Fruit fly (Drosophila melanogaster) whole organism, wandering third instar larva: ENCODE measurements around the gene Or85d.
A peak's percentile ranks its signal among the peaks of the same experiment; 100 is the strongest.

Experiments used
- Abd-B ChIP-seq: fragments of >200 bp; optimal IDR thresholded peaks from 2 replicates; lab custom pipeline; 2017; ENCODE audit warnings: missing biosample characterization, missing genetic modification characterization
- CG32264 ChIP-seq: fragments of 200-800 bp; sonication (Bioruptor generic); optimal IDR thresholded peaks from 2 replicates; lab custom pipeline; 2016; ENCODE audit warnings: missing biosample characterization, missing genetic modification characterization
- CG9705 ChIP-seq: fragments of 200-800 bp; sonication (Bioruptor generic); optimal IDR thresholded peaks from 2 replicates; lab custom pipeline; 2018; ENCODE audit warnings: missing biosample characterization, mild to moderate bottlenecking, missing genetic modification characterization
- Dfd ChIP-seq: fragments of >200 bp; optimal IDR thresholded peaks from 2 replicates; lab custom pipeline; 2017; ENCODE audit warnings: missing biosample characterization, missing genetic modification characterization
- Dif ChIP-seq: fragments of 200-275, 200-300 bp; sonication (Bioruptor generic); optimal IDR thresholded peaks from 2 replicates; lab custom pipeline; 2018; ENCODE audit warnings: missing biosample characterization, missing genetic modification characterization; ENCODE audit not compliant: partially characterized antibody
- GATAd ChIP-seq: sonication (Bioruptor generic); optimal IDR thresholded peaks from 2 replicates; lab custom pipeline; 2016; ENCODE audit warnings: missing biosample characterization, missing genetic modification characterization
- HLH106 ChIP-seq: fragments of 200-800 bp; optimal IDR thresholded peaks from 3 replicates; lab custom pipeline; 2019; ENCODE audit warnings: missing biosample characterization, mild to moderate bottlenecking, missing genetic modification characterization, moderate library complexity
- Hnf4 ChIP-seq: fragments of 200-800 bp; sonication (Bioruptor generic); optimal IDR thresholded peaks from 2 replicates; lab custom pipeline; 2016; ENCODE audit warnings: missing biosample characterization, mild to moderate bottlenecking, missing genetic modification characterization
- Hr78 ChIP-seq: fragments of >200 bp; optimal IDR thresholded peaks from 2 replicates; lab custom pipeline; 2017; ENCODE audit warnings: missing biosample characterization, missing genetic modification characterization
- Hr83 ChIP-seq: fragments of 200-300 bp; sonication (Bioruptor generic); optimal IDR thresholded peaks from 2 replicates; lab custom pipeline; 2016; ENCODE audit warnings: missing biosample characterization, mild to moderate bottlenecking, missing genetic modification characterization, moderate library complexity; ENCODE audit not compliant: poor library complexity, severe bottlenecking
- Jra ChIP-seq: sonication (Bioruptor generic); optimal IDR thresholded peaks from 2 replicates; lab custom pipeline; 2016; ENCODE audit warnings: missing biosample characterization, missing genetic modification characterization
- Mio ChIP-seq: sonication (Bioruptor generic); optimal IDR thresholded peaks from 2 replicates; lab custom pipeline; 2016; ENCODE audit warnings: missing biosample characterization, missing genetic modification characterization
- Myc ChIP-seq: fragments of >200 bp; optimal IDR thresholded peaks from 2 replicates; lab custom pipeline; 2017
- OdsH ChIP-seq: fragments of 200-800 bp; sonication (Bioruptor generic); optimal IDR thresholded peaks from 2 replicates; lab custom pipeline; 2016; ENCODE audit warnings: missing biosample characterization, mild to moderate bottlenecking, missing genetic modification characterization
- Rel ChIP-seq, 2 experiments: fragments of 200-800 bp; sonication (Bioruptor generic) in 1 of 2; optimal IDR thresholded peaks; 2 replicates in 1 of 2; 3 replicates in 1 of 2; lab custom pipeline; 2016 to 2019; ENCODE audit warnings: mild to moderate bottlenecking in 2 of 2, missing biosample characterization in 2 of 2, missing genetic modification characterization in 2 of 2, moderate library complexity in 1 of 2
- Sp1 ChIP-seq: fragments of 200-800 bp; sonication (Bioruptor generic); optimal IDR thresholded peaks from 3 replicates; lab custom pipeline; 2019; ENCODE audit warnings: missing biosample characterization, mild to moderate bottlenecking, missing genetic modification characterization, moderate library complexity
- Vsx2 ChIP-seq: fragments of 200-300, 225-300 bp; sonication (Bioruptor generic); optimal IDR thresholded peaks from 2 replicates; lab custom pipeline; 2018; ENCODE audit warnings: missing biosample characterization, missing genetic modification characterization; ENCODE audit not compliant: partially characterized antibody
- br ChIP-seq: fragments of 200-800 bp; sonication (Bioruptor generic); optimal IDR thresholded peaks from 2 replicates; lab custom pipeline; 2016; ENCODE audit warnings: missing biosample characterization, missing genetic modification characterization
- brk ChIP-seq: fragments of 200-800 bp; sonication (Bioruptor generic); optimal IDR thresholded peaks from 2 replicates; lab custom pipeline; 2016; ENCODE audit warnings: missing biosample characterization, mild to moderate bottlenecking, missing genetic modification characterization
- dl ChIP-seq, 2 experiments: fragments of 175-275, 200-275 bp in 1 of 2; fragments of 200-275 bp in 1 of 2; sonication (Bioruptor generic); optimal IDR thresholded peaks; lab custom pipeline; 2018; ENCODE audit warnings: mild to moderate bottlenecking in 2 of 2, missing biosample characterization in 2 of 2, missing genetic modification characterization in 2 of 2, moderate library complexity in 2 of 2; ENCODE audit not compliant: partially characterized antibody in 2 of 2, insufficient read depth in 1 of 2
- dsf ChIP-seq: sonication (Bioruptor generic); optimal IDR thresholded peaks from 2 replicates; lab custom pipeline; 2016; ENCODE audit warnings: missing biosample characterization, missing genetic modification characterization, borderline replicate concordance
- h ChIP-seq: fragments of 200-800 bp; sonication (Bioruptor generic); optimal IDR thresholded peaks from 3 replicates; lab custom pipeline; 2016; ENCODE audit warnings: missing biosample characterization, mild to moderate bottlenecking, missing genetic modification characterization
- jim ChIP-seq: fragments of 175-275, 200-325 bp; sonication (Bioruptor generic); optimal IDR thresholded peaks from 2 replicates; lab custom pipeline; 2016; ENCODE audit warnings: missing biosample characterization, mild to moderate bottlenecking, missing genetic modification characterization
- lola ChIP-seq: fragments of >200 bp; optimal IDR thresholded peaks from 2 replicates; lab custom pipeline; 2017; ENCODE audit warnings: missing biosample characterization, missing genetic modification characterization
- pan ChIP-seq: fragments of >200 bp; optimal IDR thresholded peaks from 2 replicates; lab custom pipeline; 2017
- psq ChIP-seq: fragments of 200-800 bp; sonication (Bioruptor generic); optimal IDR thresholded peaks from 3 replicates; lab custom pipeline; 2017; ENCODE audit warnings: missing biosample characterization, mild to moderate bottlenecking, missing genetic modification characterization, moderate library complexity
- rgr ChIP-seq: fragments of 200-800 bp; sonication (Bioruptor generic); optimal IDR thresholded peaks from 3 replicates; lab custom pipeline; 2016; ENCODE audit warnings: missing biosample characterization, mild to moderate bottlenecking, missing genetic modification characterization
- sv ChIP-seq: fragments of 200-800 bp; sonication (Bioruptor generic); optimal IDR thresholded peaks from 3 replicates; lab custom pipeline; 2016; ENCODE audit warnings: missing biosample characterization, missing genetic modification characterization
- tai ChIP-seq: sonication (Bioruptor generic); optimal IDR thresholded peaks from 2 replicates; lab custom pipeline; 2016; ENCODE audit warnings: missing biosample characterization, missing genetic modification characterization

Or85d gene

DNA sequence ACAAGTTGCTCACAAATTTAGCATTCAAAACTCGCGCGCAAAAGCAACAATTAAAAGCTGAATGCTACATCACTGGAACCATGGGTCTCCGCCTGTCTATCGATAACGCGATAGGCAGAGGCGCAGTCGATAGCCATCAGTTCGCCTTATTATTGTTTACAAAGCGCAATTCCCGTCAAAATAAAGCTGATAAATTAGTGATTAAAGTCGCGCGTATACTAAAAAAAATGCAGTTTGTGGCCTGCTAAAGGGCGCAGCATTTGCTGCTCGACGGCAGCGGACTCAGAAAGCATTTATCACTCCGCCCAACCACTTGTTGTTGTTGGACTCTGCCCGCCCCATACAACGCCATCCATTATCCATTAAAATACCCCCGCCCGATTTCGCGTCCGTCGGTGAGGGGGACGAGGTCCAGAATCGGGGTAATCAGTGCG, 34.6 kb upstream of the Or85d start, which contains the start of gene CG11737:
Gene CG11737, plus strand, starts transcription at position 117 of the 434 bp plus-strand sequence.
- TF ChIP-seq Hnf4: peak; percentile 47
- no peak for TF ChIP-seq Rel (GFP tag; optimal IDR thresholded peaks at IDR 0.05; lab: Kevin White, UChicago)
- peak; percentile 63 for TF ChIP-seq Rel (tag; optimal IDR thresholded peaks at IDR 0.05; lab: Kevin White, UChicago)
- peak; percentile 42 to 59 for TF ChIP-seq dl (GFP tag; optimal IDR thresholded peaks at IDR 0.05; lab: Kevin White, UChicago; ENCODE audit: insufficient read depth in 1 of 2, partially characterized antibody in 2 of 2)
- peak; percentile 77 for TF ChIP-seq Dif (GFP tag; lab: Kevin White, UChicago)
- no peak for TF ChIP-seq GATAd
- TF ChIP-seq Vsx2: peak; percentile 43
- TF ChIP-seq jim (GFP tag; lab: Kevin White, UChicago): no peak
- no peak for TF ChIP-seq sv
- TF ChIP-seq br (GFP tag; lab: Kevin White, UChicago): no peak

DNA sequence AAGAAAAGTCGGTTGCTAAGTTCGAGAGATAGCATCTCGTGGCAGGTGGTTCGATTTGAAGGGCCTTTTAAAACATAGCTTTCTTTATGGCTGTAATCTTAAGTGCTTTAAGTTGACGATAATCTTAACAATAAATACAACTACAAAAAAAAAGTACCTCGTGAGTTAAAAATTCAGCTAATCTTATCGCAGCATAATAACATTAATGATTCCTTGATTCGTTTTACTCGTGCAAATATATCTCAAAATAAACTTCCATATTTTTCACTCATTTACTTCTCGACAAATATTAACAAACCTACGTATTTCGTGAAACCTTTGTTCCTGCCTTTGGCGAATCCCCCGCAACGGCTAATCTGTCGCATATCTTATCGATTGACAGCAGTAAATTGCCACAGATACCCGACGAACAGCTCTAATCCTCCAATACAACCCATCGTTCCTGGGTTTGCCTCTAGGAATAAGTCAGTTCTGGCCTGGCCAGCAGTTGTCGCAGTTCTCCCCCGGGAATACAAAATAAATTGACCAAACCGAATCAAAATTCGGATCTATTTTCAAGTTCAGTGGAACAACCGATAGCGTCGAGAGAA, 33.7 kb upstream of the Or85d start:
- no peak for TF ChIP-seq psq (GFP tag; lab: Kevin White, UChicago)
- peak; percentile 48 for TF ChIP-seq Hnf4
- TF ChIP-seq tai (GFP tag; lab: Kevin White, UChicago): no peak
- TF ChIP-seq h (GFP tag; lab: Kevin White, UChicago): peak; percentile 7
- TF ChIP-seq Sp1: peak; percentile 9
- no peak for TF ChIP-seq Rel (GFP tag; optimal IDR thresholded peaks at IDR 0.05; lab: Kevin White, UChicago)
- TF ChIP-seq Rel (tag; optimal IDR thresholded peaks at IDR 0.05; lab: Kevin White, UChicago): peak; percentile 82
- no peak for TF ChIP-seq sv
- TF ChIP-seq HLH106 (tag; lab: Kevin White, UChicago): no peak
- no peak for TF ChIP-seq dsf (GFP tag; lab: Kevin White, UChicago)
- TF ChIP-seq br (GFP tag; lab: Kevin White, UChicago): peak; percentile 41
- TF ChIP-seq, all 38 proteins: peak for 5

DNA sequence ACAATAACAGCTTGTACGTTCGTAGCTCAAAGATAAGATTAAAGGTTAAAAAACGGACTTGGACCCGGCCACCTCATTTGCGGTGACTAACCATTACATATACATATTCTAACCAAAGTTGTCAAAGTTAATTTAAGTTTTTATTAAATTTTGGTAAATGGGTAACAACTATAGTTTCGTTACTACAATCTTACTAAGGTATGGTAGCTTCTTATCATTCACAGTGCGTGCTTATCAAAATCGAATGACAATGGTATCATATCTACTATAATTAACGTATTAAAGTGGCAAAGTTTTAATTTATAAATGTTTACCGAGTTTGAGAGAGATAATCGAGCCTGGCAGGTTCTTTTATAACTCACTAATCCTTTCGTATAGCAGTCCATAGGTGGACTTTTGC, 33.3 kb upstream of the Or85d start:
- no peak for TF ChIP-seq Dif (GFP tag; lab: Kevin White, UChicago)
- no peak for TF ChIP-seq CG32264 (GFP tag; lab: Kevin White, UChicago)
- no peak for TF ChIP-seq jim (GFP tag; lab: Kevin White, UChicago)
- no peak for TF ChIP-seq brk (GFP tag; lab: Kevin White, UChicago)
- no peak for TF ChIP-seq OdsH (GFP tag; lab: Kevin White, UChicago)
- no peak for TF ChIP-seq Hnf4
- no peak for TF ChIP-seq dsf (GFP tag; lab: Kevin White, UChicago)
- no peak for TF ChIP-seq dl (GFP tag; optimal IDR thresholded peaks at IDR 0.05; lab: Kevin White, UChicago; ENCODE audit: insufficient read depth in 1 of 2, partially characterized antibody in 2 of 2)
- no peak for TF ChIP-seq CG9705 (GFP tag; lab: Kevin White, UChicago)
- no peak for TF ChIP-seq HLH106 (tag; lab: Kevin White, UChicago)
- no peak for TF ChIP-seq Dfd (GFP tag; lab: Kevin White, UChicago)
- no peak for TF ChIP-seq sv
- TF ChIP-seq pan (lab: Kevin White, UChicago): no peak
- TF ChIP-seq Mio (GFP tag; lab: Kevin White, UChicago): no peak
- no peak for TF ChIP-seq br (GFP tag; lab: Kevin White, UChicago)
- no peak for TF ChIP-seq rgr (GFP tag; lab: Kevin White, UChicago)
- TF ChIP-seq, all 38 proteins: peak for 0

DNA sequence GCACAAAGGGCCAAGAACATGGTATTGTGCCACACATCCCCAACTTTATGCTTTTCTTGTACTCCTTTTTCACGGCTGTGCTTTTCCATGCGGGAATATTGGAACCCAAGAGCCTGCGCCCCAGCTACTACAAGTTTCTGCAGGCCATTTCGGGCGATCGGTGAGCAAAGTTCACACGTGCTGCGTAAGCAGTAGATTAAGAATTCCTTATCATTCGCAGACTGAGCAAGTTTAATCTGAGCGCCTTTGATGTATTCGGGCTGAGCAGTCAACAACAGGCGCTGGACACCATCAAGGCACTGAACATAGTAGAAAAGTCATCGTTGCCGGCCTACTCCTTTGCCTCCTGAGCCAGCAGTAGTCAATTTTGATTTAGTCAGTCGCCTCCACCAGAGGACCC, 31.6 kb upstream of the Or85d start:
- no peak for TF ChIP-seq Rel (GFP tag; optimal IDR thresholded peaks at IDR 0.05; lab: Kevin White, UChicago)
- no peak for TF ChIP-seq Rel (tag; optimal IDR thresholded peaks at IDR 0.05; lab: Kevin White, UChicago)
- no peak for TF ChIP-seq Hr78 (GFP tag; lab: Kevin White, UChicago)
- no peak for TF ChIP-seq GATAd
- TF ChIP-seq Abd-B (GFP tag; lab: Kevin White, UChicago): no peak
- TF ChIP-seq, all 38 proteins: peak for 0

DNA sequence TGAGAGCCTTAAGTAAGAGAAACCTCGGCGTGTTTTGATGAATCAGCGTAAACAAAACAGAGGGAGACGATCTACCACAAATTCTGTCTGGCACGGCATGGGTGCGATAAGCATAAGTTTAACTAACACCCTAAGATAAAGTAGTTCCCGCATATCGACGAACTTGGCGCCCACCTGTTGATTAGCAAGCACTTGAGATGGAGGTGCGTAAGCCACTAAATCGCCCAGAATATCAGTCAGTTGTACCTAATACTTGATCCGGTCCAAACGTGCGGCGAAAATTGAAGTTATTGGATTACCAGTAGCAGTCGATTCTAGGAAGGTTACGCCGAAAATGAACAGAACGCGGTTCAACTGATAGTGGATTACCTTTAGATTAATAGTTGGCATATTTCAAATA, 30.9 kb upstream of the Or85d start, which contains the start of gene CG31454:
Gene CG31454, plus strand, starts transcription at position 160 of the 400 bp plus-strand sequence.
- TF ChIP-seq rgr (GFP tag; lab: Kevin White, UChicago) (no peak), Abd-B (GFP tag; lab: Kevin White, UChicago) (no peak), Rel (GFP tag; optimal IDR thresholded peaks at IDR 0.05; lab: Kevin White, UChicago) (no peak), Rel (tag; optimal IDR thresholded peaks at IDR 0.05; lab: Kevin White, UChicago) (no peak), psq (GFP tag; lab: Kevin White, UChicago) (no peak), OdsH (GFP tag; lab: Kevin White, UChicago) (no peak), Dfd (GFP tag; lab: Kevin White, UChicago) (no peak), lola (GFP tag; lab: Kevin White, UChicago) (no peak), Mio (GFP tag; lab: Kevin White, UChicago) (no peak), Myc (no peak), brk (GFP tag; lab: Kevin White, UChicago) (no peak), tai (GFP tag; lab: Kevin White, UChicago) (no peak), br (GFP tag; lab: Kevin White, UChicago) (no peak), GATAd (no peak), Hr83 (GFP tag; lab: Kevin White, UChicago) (no peak), Jra (no peak), dsf (GFP tag; lab: Kevin White, UChicago) (no peak), dl (GFP tag; optimal IDR thresholded peaks at IDR 0.05; lab: Kevin White, UChicago; ENCODE audit: insufficient read depth in 1 of 2, partially characterized antibody in 2 of 2) (no peak)
